ENCODE assay signal across 1 fruit fly cellular context in the genomic region with DNA sequence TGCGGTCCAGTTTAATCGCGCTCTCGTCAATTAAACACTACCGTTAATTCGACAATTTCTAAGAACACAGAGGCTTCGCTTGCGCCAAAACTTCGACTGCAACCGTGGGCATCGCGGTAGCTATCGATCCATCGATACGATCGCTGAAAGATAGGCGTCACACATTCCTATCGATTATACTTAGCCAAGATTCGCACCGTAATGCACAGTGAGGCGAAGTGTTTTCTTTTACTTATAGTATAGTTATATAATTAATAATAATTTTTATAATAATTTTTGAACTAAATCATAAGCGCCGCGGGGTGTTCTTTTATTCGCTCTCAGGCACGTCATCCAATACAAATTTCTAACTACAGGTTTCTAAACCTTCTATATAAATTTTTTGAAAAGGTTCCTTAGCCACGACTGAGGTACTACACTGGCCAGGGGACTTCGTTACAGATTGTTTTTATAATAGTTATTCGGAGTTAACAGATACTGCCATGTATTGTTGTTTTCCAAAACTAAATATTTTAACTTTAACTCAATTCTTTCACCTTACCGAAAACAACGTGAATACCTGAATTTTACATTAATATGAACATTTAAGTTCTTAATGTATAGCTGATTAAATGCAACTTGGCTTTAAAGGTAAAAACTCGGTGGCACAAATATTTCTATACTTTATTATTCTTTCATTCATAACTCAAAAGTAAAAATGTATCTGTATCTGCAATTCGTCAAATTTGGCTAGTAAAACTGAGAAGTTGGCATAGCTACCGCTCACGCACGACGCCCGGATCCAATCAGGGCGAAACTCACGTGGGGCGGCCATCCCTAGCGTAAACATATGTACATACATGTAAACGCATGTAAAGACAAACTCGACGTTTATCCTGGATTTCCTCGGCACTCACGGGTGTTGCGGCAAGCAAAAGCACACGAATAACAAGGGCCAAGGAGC.
A peak's percentile ranks its signal among the peaks of the same experiment; 100 is the strongest.
TF ChIP-seq lines count a peak whose summit lies in the region.

A gene (minus strand): TSS at position 102 of the 943 bp plus-strand sequence.
A gene (plus strand): TSS at position 494 of the 943 bp plus-strand sequence.

TF ChIP-seq in whole organism, embryonic, 481 proteins besides CTCF, POLR2A, EP300 and RAD21 (continued from another document):
- TF ChIP-seq CG33557 (GFP tag; optimal IDR thresholded peaks at IDR 0.05; lab: Kevin White, UChicago) (no peak), CG31441 (GFP tag; IDR thresholded peaks at IDR 0.05; lab: Robert Waterston, UW) (no peak; the same call in 1 of the 2 replicates), CG15514 (GFP tag; optimal IDR thresholded peaks at IDR 0.05; lab: Kevin White, UChicago) (peak; percentile 64), YL-1 (GFP tag; optimal IDR thresholded peaks at IDR 0.05; lab: Kevin White, UChicago) (peak; percentile 68), Sry-β (GFP tag; optimal IDR thresholded peaks at IDR 0.05; lab: Kevin White, UChicago) (peak; percentile 90), NK7.1 (GFP tag; optimal IDR thresholded peaks at IDR 0.05; lab: Kevin White, UChicago) (no peak), trem (tag; optimal IDR thresholded peaks at IDR 0.05; lab: Kevin White, UChicago) (peak; percentile 95), HmgZ (tag; optimal IDR thresholded peaks at IDR 0.05; lab: Kevin White, UChicago) (peak; percentile 41), Vsx1 (GFP tag; optimal IDR thresholded peaks at IDR 0.05; lab: Kevin White, UChicago) (no peak), jumu (GFP tag; optimal IDR thresholded peaks at IDR 0.05; lab: Kevin White, UChicago) (peak; percentile 6), CG4360 (GFP tag; IDR thresholded peaks at IDR 0.05; lab: Robert Waterston, UW) (no peak; the same call in 1 of the 2 replicates), maf-S (GFP tag; optimal IDR thresholded peaks at IDR 0.05; lab: Kevin White, UChicago) (no peak), Gsc (GFP tag; IDR thresholded peaks at IDR 0.05; lab: Robert Waterston, UW) (no peak), otp (GFP tag; IDR thresholded peaks at IDR 0.05; lab: Robert Waterston, UW) (no peak), tll (GFP tag; optimal IDR thresholded peaks at IDR 0.05; lab: Kevin White, UChicago) (no peak), Sin3A (optimal IDR thresholded peaks at IDR 0.05; lab: Kevin White, UChicago) (peak; percentile 5), peb (GFP tag; IDR thresholded peaks at IDR 0.05; lab: Robert Waterston, UW) (no peak), NfI (GFP tag; optimal IDR thresholded peaks at IDR 0.05; lab: Kevin White, UChicago) (peak; percentile 63), Sox100B (GFP tag; optimal IDR thresholded peaks at IDR 0.05; lab: Kevin White, UChicago) (no peak), ara (GFP tag; IDR thresholded peaks at IDR 0.05; lab: Robert Waterston, UW) (peak; percentile 49), GATAe (GFP tag; conservative IDR thresholded peaks at IDR 0.05; lab: Robert Waterston, UW) (no peak), CG14441 (GFP tag; IDR thresholded peaks at IDR 0.05; lab: Robert Waterston, UW) (peak; percentile 69), Deaf1 (tag; optimal IDR thresholded peaks at IDR 0.05; lab: Kevin White, UChicago) (peak; percentile 0), CG10565 (GFP tag; optimal IDR thresholded peaks at IDR 0.05; lab: Kevin White, UChicago) (no peak), CG10654 (GFP tag; optimal IDR thresholded peaks at IDR 0.05; lab: Kevin White, UChicago) (peak; percentile 48), Sox102F (GFP tag; optimal IDR thresholded peaks at IDR 0.05; lab: Kevin White, UChicago) (peak; percentile 40)
TF ChIP-seq in whole organism, embryonic: peak in this region for 250.
